Worm (Caenorhabditis elegans): ENCODE data around the gene K05F1.9.
A peak's percentile ranks its signal among the peaks of the same experiment; 100 is the strongest.

Gene K05F1.9

ce11 chrII:5772547-5773142 is 28.3 kb downstream of the K05F1.9 start (continued):
- TF ChIP-seq ceh-6 (GFP tag; optimal IDR thresholded peaks at IDR 0.05), result peak; percentile 68
- TF ChIP-seq sox-2 (GFP tag; IDR thresholded peaks at IDR 0.05), result no peak; the same call in 1 of the 2 replicates
- peak; percentile 12 for TF ChIP-seq lin-11 (tag; optimal IDR thresholded peaks at IDR 0.05)
- TF ChIP-seq ceh-9 (tag; optimal IDR thresholded peaks at IDR 0.05), result no peak
- TF ChIP-seq fkh-6 (tag; optimal IDR thresholded peaks at IDR 0.05), result peak; percentile 59
- no peak for TF ChIP-seq ceh-30 (tag; optimal IDR thresholded peaks at IDR 0.05)
- peak; percentile 46 for TF ChIP-seq ceh-2 (tag; optimal IDR thresholded peaks at IDR 0.05)
- no peak for TF ChIP-seq unc-55 (GFP tag; optimal IDR thresholded peaks at IDR 0.05)
- TF ChIP-seq pha-2 (tag; optimal IDR thresholded peaks at IDR 0.05), result no peak
- no peak for TF ChIP-seq hlh-15 (tag; optimal IDR thresholded peaks at IDR 0.05)
- peak; percentile 26 for TF ChIP-seq ceh-14 (tag; optimal IDR thresholded peaks at IDR 0.05)
- peak; percentile 43 for TF ChIP-seq eyg-1 (tag; optimal IDR thresholded peaks at IDR 0.05)
- TF ChIP-seq fkh-10 (GFP tag; optimal IDR thresholded peaks at IDR 0.05), result no peak
- 0 out of 2 replicates have a peak, but pooled peaks have one; percentile 20 for TF ChIP-seq ceh-45 (GFP tag; IDR thresholded peaks at IDR 0.05)
- no peak for TF ChIP-seq ceh-22 (tag; optimal IDR thresholded peaks at IDR 0.05)
- no peak for TF ChIP-seq hlh-8 (tag; optimal IDR thresholded peaks at IDR 0.05)
- no peak for TF ChIP-seq ahr-1 (tag; optimal IDR thresholded peaks at IDR 0.05)
- TF ChIP-seq elt-4 (tag; optimal IDR thresholded peaks at IDR 0.05), result no peak
- peak; percentile 36 for TF ChIP-seq ttx-3 (tag; optimal IDR thresholded peaks at IDR 0.05)
- TF ChIP-seq ref-2 (tag; optimal IDR thresholded peaks at IDR 0.05), result peak; percentile 59
- peak; percentile 60 for TF ChIP-seq C38D4.7 (GFP tag; optimal IDR thresholded peaks at IDR 0.05)
- peak; percentile 8 for TF ChIP-seq ceh-24 (tag; optimal IDR thresholded peaks at IDR 0.05)
- TF ChIP-seq rnt-1 (tag; optimal IDR thresholded peaks at IDR 0.05), result no peak
- TF ChIP-seq che-1 (tag; optimal IDR thresholded peaks at IDR 0.05), result peak; percentile 70
- peak; percentile 23 for TF ChIP-seq nfya-1 (tag; optimal IDR thresholded peaks at IDR 0.05)
- peak; percentile 44 for TF ChIP-seq nhr-232 (tag; optimal IDR thresholded peaks at IDR 0.05)
- TF ChIP-seq madf-2 (tag; optimal IDR thresholded peaks at IDR 0.05), result peak; percentile 47
- peak; percentile 9 for TF ChIP-seq pqm-1 (tag; optimal IDR thresholded peaks at IDR 0.05)
- TF ChIP-seq ztf-16 (tag; optimal IDR thresholded peaks at IDR 0.05), result peak; percentile 28

ce11 chrII:5768274-5768820 is 32.6 kb downstream of the K05F1.9 start:
- TF ChIP-seq T23F11.4 (GFP tag; optimal IDR thresholded peaks at IDR 0.05), result no peak
- TF ChIP-seq pag-3 (tag; optimal IDR thresholded peaks at IDR 0.05; ENCODE audit: borderline replicate concordance), result no peak
- no peak for TF ChIP-seq pha-4 (tag; optimal IDR thresholded peaks at IDR 0.05)
- no peak for TF ChIP-seq ttx-3 (tag; optimal IDR thresholded peaks at IDR 0.05)
- no peak for TF ChIP-seq unc-55 (GFP tag; optimal IDR thresholded peaks at IDR 0.05)
- no peak for TF ChIP-seq ztf-16 (tag; optimal IDR thresholded peaks at IDR 0.05)
- TF ChIP-seq ceh-14 (tag; optimal IDR thresholded peaks at IDR 0.05), result no peak
- TF ChIP-seq ceh-6 (GFP tag; optimal IDR thresholded peaks at IDR 0.05), result no peak
- TF ChIP-seq Y22D7AL.16 (tag; optimal IDR thresholded peaks at IDR 0.05), result no peak
- TF ChIP-seq madf-2 (tag; optimal IDR thresholded peaks at IDR 0.05), result no peak

ce11 chrII:5765318-5765717 is 35.7 kb downstream of the K05F1.9 start, which contains the start of gene ifb-1:
Gene ifb-1 (plus strand): TSS chrII:5765618.
- TF ChIP-seq fax-1 (tag; optimal IDR thresholded peaks at IDR 0.05) (no peak), ceh-45 (GFP tag; IDR thresholded peaks at IDR 0.05) (no peak), ceh-2 (tag; optimal IDR thresholded peaks at IDR 0.05) (no peak), ceh-19 (GFP tag; optimal IDR thresholded peaks at IDR 0.05) (no peak), ahr-1 (tag; optimal IDR thresholded peaks at IDR 0.05) (no peak), madf-2 (tag; optimal IDR thresholded peaks at IDR 0.05) (no peak), dmd-4 (tag; optimal IDR thresholded peaks at IDR 0.05; ENCODE audit: borderline replicate concordance) (no peak), ceh-9 (tag; optimal IDR thresholded peaks at IDR 0.05) (no peak), K02D7.2 (tag; optimal IDR thresholded peaks at IDR 0.05) (no peak), ref-2 (tag; optimal IDR thresholded peaks at IDR 0.05) (no peak)

All from whole organism, late embryonic.